Worm (Caenorhabditis elegans): Measurements from ENCODE around the gene C55C3.4.

Gene C55C3.4

ce11 chrIV:5658897-5659296 lies 19.0 kb downstream of the C55C3.4 start:
- TF ChIP-seq elt-2 (tag; optimal IDR thresholded peaks at IDR 0.05): peak; percentile 57
- no peak for TF ChIP-seq fkh-10 (GFP tag; optimal IDR thresholded peaks at IDR 0.05)
- TF ChIP-seq nhr-77 (tag; optimal IDR thresholded peaks at IDR 0.05): no peak
- no peak for TF ChIP-seq zag-1 (tag; optimal IDR thresholded peaks at IDR 0.05)
- TF ChIP-seq swsn-7 (tag; optimal IDR thresholded peaks at IDR 0.05): no peak
- TF ChIP-seq unc-30 (tag; optimal IDR thresholded peaks at IDR 0.05): no peak
- TF ChIP-seq sptf-1 (tag; optimal IDR thresholded peaks at IDR 0.05): no peak
- TF ChIP-seq mdl-1 (tag; optimal IDR thresholded peaks at IDR 0.05): peak in 1 of 2 experiments; percentile 3
- no peak for TF ChIP-seq nhr-71 (tag; optimal IDR thresholded peaks at IDR 0.05)
- no peak for TF ChIP-seq xbp-1 (tag; optimal IDR thresholded peaks at IDR 0.05)
- no peak for TF ChIP-seq ceh-82 (tag; optimal IDR thresholded peaks at IDR 0.05)
- no peak for TF ChIP-seq snpc-4 (tag; optimal IDR thresholded peaks at IDR 0.05)
- no peak for TF ChIP-seq lin-14 (GFP tag; optimal IDR thresholded peaks at IDR 0.05)
- no peak for TF ChIP-seq rnt-1 (tag; optimal IDR thresholded peaks at IDR 0.05)

ce11 chrIV:5658225-5658624 lies 19.7 kb downstream of the C55C3.4 start:
- no peak for TF ChIP-seq nhr-19 (GFP tag; conservative IDR thresholded peaks at IDR 0.05)
- TF ChIP-seq Y116A8C.19 (tag; optimal IDR thresholded peaks at IDR 0.05; ENCODE audit: borderline replicate concordance): no peak
- TF ChIP-seq mab-9 (GFP tag; IDR thresholded peaks at IDR 0.05): no peak
- no peak for TF ChIP-seq xbp-1 (tag; optimal IDR thresholded peaks at IDR 0.05)
- TF ChIP-seq efl-1 (optimal IDR thresholded peaks at IDR 0.05): no peak
- peak in 1 of 2 experiments; percentile 67 for TF ChIP-seq efl-1 (GFP tag; optimal IDR thresholded peaks at IDR 0.05 in 1 of 2)
- no peak for TF ChIP-seq tlp-1 (tag; optimal IDR thresholded peaks at IDR 0.05)
- TF ChIP-seq lsy-2 (tag; optimal IDR thresholded peaks at IDR 0.05): no peak
- TF ChIP-seq fkh-8 (tag; optimal IDR thresholded peaks at IDR 0.05): peak; percentile 72
- TF ChIP-seq nhr-20 (tag; optimal IDR thresholded peaks at IDR 0.05): peak; percentile 31
- TF ChIP-seq swsn-7 (tag; optimal IDR thresholded peaks at IDR 0.05): peak; percentile 23
- peak; percentile 63 for TF ChIP-seq nhr-47 (tag; optimal IDR thresholded peaks at IDR 0.05)
- peak; percentile 19 for TF ChIP-seq elt-2 (tag; optimal IDR thresholded peaks at IDR 0.05)
- TF ChIP-seq ets-5 (GFP tag; IDR thresholded peaks at IDR 0.05): no peak
- TF ChIP-seq lin-39 (tag; optimal IDR thresholded peaks at IDR 0.05): no peak
- TF ChIP-seq unc-86 (tag; optimal IDR thresholded peaks at IDR 0.05): peak; percentile 24
- TF ChIP-seq ztf-4 (tag; optimal IDR thresholded peaks at IDR 0.05): no peak
- peak; percentile 30 for TF ChIP-seq hlh-4 (tag; optimal IDR thresholded peaks at IDR 0.05)
- peak; percentile 69 for TF ChIP-seq nhr-71 (tag; optimal IDR thresholded peaks at IDR 0.05)
- TF ChIP-seq pqm-1 (tag; optimal IDR thresholded peaks at IDR 0.05): no peak
- peak; percentile 23 for TF ChIP-seq lin-14 (GFP tag; optimal IDR thresholded peaks at IDR 0.05)
- TF ChIP-seq dsc-1 (tag; optimal IDR thresholded peaks at IDR 0.05): peak; percentile 59

- no peak for TF ChIP-seq sox-4 (tag; optimal IDR thresholded peaks at IDR 0.05)
- TF ChIP-seq ceh-90 (tag; optimal IDR thresholded peaks at IDR 0.05): no peak
- TF ChIP-seq dsc-1 (tag; optimal IDR thresholded peaks at IDR 0.05): peak; percentile 44
- TF ChIP-seq mdl-1 (tag; optimal IDR thresholded peaks at IDR 0.05): peak in 1 of 2 experiments; percentile 82
- TF ChIP-seq ets-5 (GFP tag; IDR thresholded peaks at IDR 0.05): no peak
- TF ChIP-seq fkh-8 (tag; optimal IDR thresholded peaks at IDR 0.05): peak; percentile 83
- peak; percentile 81 for TF ChIP-seq swsn-7 (tag; optimal IDR thresholded peaks at IDR 0.05)
- TF ChIP-seq mep-1 (tag; optimal IDR thresholded peaks at IDR 0.05): peak; percentile 50
- peak; percentile 72 to 81 for TF ChIP-seq efl-1 (optimal IDR thresholded peaks at IDR 0.05)
- peak; percentile 39 to 93 for TF ChIP-seq efl-1 (GFP tag; optimal IDR thresholded peaks at IDR 0.05 in 1 of 2)
- TF ChIP-seq sup-37 (GFP tag; optimal IDR thresholded peaks at IDR 0.05): peak; percentile 18
- peak; percentile 80 for TF ChIP-seq nhr-19 (GFP tag; conservative IDR thresholded peaks at IDR 0.05)
- no peak for TF ChIP-seq ama-1 (optimal IDR thresholded peaks at IDR 0.05)
- TF ChIP-seq lsy-2 (tag; optimal IDR thresholded peaks at IDR 0.05): peak; percentile 73 to 81
- no peak for TF ChIP-seq F16B12.6 (tag; optimal IDR thresholded peaks at IDR 0.05)
- TF ChIP-seq isw-1 (GFP tag; IDR thresholded peaks at IDR 0.05): peak; percentile 63
- peak; percentile 56; the same call in 1 of the 2 replicates for TF ChIP-seq ceh-88 (GFP tag; IDR thresholded peaks at IDR 0.05)
- TF ChIP-seq aha-1 (tag; optimal IDR thresholded peaks at IDR 0.05): peak; percentile 53
- no peak for TF ChIP-seq hpl-2 (GFP tag; optimal IDR thresholded peaks at IDR 0.05)
- no peak for TF ChIP-seq lin-15B (tag; optimal IDR thresholded peaks at IDR 0.05)
- peak; percentile 99 for TF ChIP-seq nhr-85 (tag)
- no peak for TF ChIP-seq Y116A8C.19 (tag; optimal IDR thresholded peaks at IDR 0.05; ENCODE audit: borderline replicate concordance)
- TF ChIP-seq C16A3.4 (tag; optimal IDR thresholded peaks at IDR 0.05): peak; percentile 60
- peak; percentile 10 for TF ChIP-seq fkh-10 (GFP tag; optimal IDR thresholded peaks at IDR 0.05)
- peak; percentile 96 for TF ChIP-seq nhr-20 (tag; optimal IDR thresholded peaks at IDR 0.05)
- TF ChIP-seq zag-1 (tag; optimal IDR thresholded peaks at IDR 0.05): no peak
- peak in 3 of 6 experiments; percentile 51 to 83 (median 73) for TF ChIP-seq elt-3 (tag; optimal IDR thresholded peaks at IDR 0.05)
- TF ChIP-seq sptf-1 (tag; optimal IDR thresholded peaks at IDR 0.05): no peak
- TF ChIP-seq tbx-2 (tag; optimal IDR thresholded peaks at IDR 0.05): peak; percentile 92
- TF ChIP-seq irx-1 (tag; optimal IDR thresholded peaks at IDR 0.05): peak; percentile 75
- TF ChIP-seq ceh-82 (tag; optimal IDR thresholded peaks at IDR 0.05): peak; percentile 13 to 71 (median 69)
- TF ChIP-seq dpl-1 (GFP tag; optimal IDR thresholded peaks at IDR 0.05): peak; percentile 48 to 68 (median 54)
Measured at ce11 chrIV:5657126-5657666, 20.7 kb downstream of the C55C3.4 start.

Measured in whole organism, L1 larva.